Fruit fly (Drosophila melanogaster) whole organism, wandering third instar larva: ENCODE data around the gene CG4101.

ENCODE experiments used
- CG32264 ChIP-seq: fragments of 200-800 bp; sonication (Bioruptor generic); optimal IDR thresholded peaks from 2 replicates; lab custom pipeline; 2016; ENCODE audit warnings: missing biosample characterization, missing genetic modification characterization
- CG9705 ChIP-seq: fragments of 200-800 bp; sonication (Bioruptor generic); optimal IDR thresholded peaks from 2 replicates; lab custom pipeline; 2018; ENCODE audit warnings: missing biosample characterization, mild to moderate bottlenecking, missing genetic modification characterization
- Dif ChIP-seq: fragments of 200-275, 200-300 bp; sonication (Bioruptor generic); optimal IDR thresholded peaks from 2 replicates; lab custom pipeline; 2018; ENCODE audit warnings: missing biosample characterization, missing genetic modification characterization; ENCODE audit not compliant: partially characterized antibody
- GATAd ChIP-seq: sonication (Bioruptor generic); optimal IDR thresholded peaks from 2 replicates; lab custom pipeline; 2016; ENCODE audit warnings: missing biosample characterization, missing genetic modification characterization
- HLH106 ChIP-seq: fragments of 200-800 bp; optimal IDR thresholded peaks from 3 replicates; lab custom pipeline; 2019; ENCODE audit warnings: missing biosample characterization, mild to moderate bottlenecking, missing genetic modification characterization, moderate library complexity
- Hnf4 ChIP-seq: fragments of 200-800 bp; sonication (Bioruptor generic); optimal IDR thresholded peaks from 2 replicates; lab custom pipeline; 2016; ENCODE audit warnings: missing biosample characterization, mild to moderate bottlenecking, missing genetic modification characterization
- Hr78 ChIP-seq: fragments of >200 bp; optimal IDR thresholded peaks from 2 replicates; lab custom pipeline; 2017; ENCODE audit warnings: missing biosample characterization, missing genetic modification characterization
- Hr83 ChIP-seq: fragments of 200-300 bp; sonication (Bioruptor generic); optimal IDR thresholded peaks from 2 replicates; lab custom pipeline; 2016; ENCODE audit warnings: missing biosample characterization, mild to moderate bottlenecking, missing genetic modification characterization, moderate library complexity; ENCODE audit not compliant: poor library complexity, severe bottlenecking
- Myc ChIP-seq: fragments of >200 bp; optimal IDR thresholded peaks from 2 replicates; lab custom pipeline; 2017
- OdsH ChIP-seq: fragments of 200-800 bp; sonication (Bioruptor generic); optimal IDR thresholded peaks from 2 replicates; lab custom pipeline; 2016; ENCODE audit warnings: missing biosample characterization, mild to moderate bottlenecking, missing genetic modification characterization
- Rel ChIP-seq, 2 experiments: fragments of 200-800 bp; sonication (Bioruptor generic) in 1 of 2; optimal IDR thresholded peaks; 2 replicates in 1 of 2; 3 replicates in 1 of 2; lab custom pipeline; 2016 to 2019; ENCODE audit warnings: mild to moderate bottlenecking in 2 of 2, missing biosample characterization in 2 of 2, missing genetic modification characterization in 2 of 2, moderate library complexity in 1 of 2
- Sp1 ChIP-seq: fragments of 200-800 bp; sonication (Bioruptor generic); optimal IDR thresholded peaks from 3 replicates; lab custom pipeline; 2019; ENCODE audit warnings: missing biosample characterization, mild to moderate bottlenecking, missing genetic modification characterization, moderate library complexity
- Vsx2 ChIP-seq: fragments of 200-300, 225-300 bp; sonication (Bioruptor generic); optimal IDR thresholded peaks from 2 replicates; lab custom pipeline; 2018; ENCODE audit warnings: missing biosample characterization, missing genetic modification characterization; ENCODE audit not compliant: partially characterized antibody
- br ChIP-seq: fragments of 200-800 bp; sonication (Bioruptor generic); optimal IDR thresholded peaks from 2 replicates; lab custom pipeline; 2016; ENCODE audit warnings: missing biosample characterization, missing genetic modification characterization
- brk ChIP-seq: fragments of 200-800 bp; sonication (Bioruptor generic); optimal IDR thresholded peaks from 2 replicates; lab custom pipeline; 2016; ENCODE audit warnings: missing biosample characterization, mild to moderate bottlenecking, missing genetic modification characterization
- dmrt93B ChIP-seq: fragments of 200-800 bp; sonication (Bioruptor generic); optimal IDR thresholded peaks from 2 replicates; lab custom pipeline; 2018; ENCODE audit warnings: missing biosample characterization, mild to moderate bottlenecking, missing genetic modification characterization
- dsf ChIP-seq: sonication (Bioruptor generic); optimal IDR thresholded peaks from 2 replicates; lab custom pipeline; 2016; ENCODE audit warnings: missing biosample characterization, missing genetic modification characterization, borderline replicate concordance
- ey ChIP-seq: fragments of 200-800 bp; sonication (Bioruptor generic); optimal IDR thresholded peaks from 2 replicates; lab custom pipeline; 2016; ENCODE audit warnings: missing biosample characterization, missing genetic modification characterization
- foxo ChIP-seq, 2 experiments: fragments of 200-800 bp; sonication (Bioruptor generic); optimal IDR thresholded peaks; 2 replicates in 1 of 2; 3 replicates in 1 of 2; lab custom pipeline; 2016 to 2017; ENCODE audit warnings: missing biosample characterization in 2 of 2, missing genetic modification characterization in 2 of 2
- fru ChIP-seq: fragments of 200-800 bp; sonication (Bioruptor generic); optimal IDR thresholded peaks from 3 replicates; lab custom pipeline; 2016; ENCODE audit warnings: missing biosample characterization, mild to moderate bottlenecking, missing genetic modification characterization
- h ChIP-seq: fragments of 200-800 bp; sonication (Bioruptor generic); optimal IDR thresholded peaks from 3 replicates; lab custom pipeline; 2016; ENCODE audit warnings: missing biosample characterization, mild to moderate bottlenecking, missing genetic modification characterization
- pan ChIP-seq: fragments of >200 bp; optimal IDR thresholded peaks from 2 replicates; lab custom pipeline; 2017
- psq ChIP-seq: fragments of 200-800 bp; sonication (Bioruptor generic); optimal IDR thresholded peaks from 3 replicates; lab custom pipeline; 2017; ENCODE audit warnings: missing biosample characterization, mild to moderate bottlenecking, missing genetic modification characterization, moderate library complexity
- rgr ChIP-seq: fragments of 200-800 bp; sonication (Bioruptor generic); optimal IDR thresholded peaks from 3 replicates; lab custom pipeline; 2016; ENCODE audit warnings: missing biosample characterization, mild to moderate bottlenecking, missing genetic modification characterization
- sage ChIP-seq: fragments of 200-800 bp; sonication (Bioruptor generic); optimal IDR thresholded peaks from 2 replicates; lab custom pipeline; 2016; ENCODE audit warnings: missing biosample characterization, mild to moderate bottlenecking, missing genetic modification characterization
- sv ChIP-seq: fragments of 200-800 bp; sonication (Bioruptor generic); optimal IDR thresholded peaks from 3 replicates; lab custom pipeline; 2016; ENCODE audit warnings: missing biosample characterization, missing genetic modification characterization
- tai ChIP-seq: sonication (Bioruptor generic); optimal IDR thresholded peaks from 2 replicates; lab custom pipeline; 2016; ENCODE audit warnings: missing biosample characterization, missing genetic modification characterization
- woc ChIP-seq: sonication (Bioruptor generic); optimal IDR thresholded peaks from 2 replicates; lab custom pipeline; 2016; ENCODE audit warnings: missing biosample characterization, mild to moderate bottlenecking, missing genetic modification characterization

Gene CG4101

DNA sequence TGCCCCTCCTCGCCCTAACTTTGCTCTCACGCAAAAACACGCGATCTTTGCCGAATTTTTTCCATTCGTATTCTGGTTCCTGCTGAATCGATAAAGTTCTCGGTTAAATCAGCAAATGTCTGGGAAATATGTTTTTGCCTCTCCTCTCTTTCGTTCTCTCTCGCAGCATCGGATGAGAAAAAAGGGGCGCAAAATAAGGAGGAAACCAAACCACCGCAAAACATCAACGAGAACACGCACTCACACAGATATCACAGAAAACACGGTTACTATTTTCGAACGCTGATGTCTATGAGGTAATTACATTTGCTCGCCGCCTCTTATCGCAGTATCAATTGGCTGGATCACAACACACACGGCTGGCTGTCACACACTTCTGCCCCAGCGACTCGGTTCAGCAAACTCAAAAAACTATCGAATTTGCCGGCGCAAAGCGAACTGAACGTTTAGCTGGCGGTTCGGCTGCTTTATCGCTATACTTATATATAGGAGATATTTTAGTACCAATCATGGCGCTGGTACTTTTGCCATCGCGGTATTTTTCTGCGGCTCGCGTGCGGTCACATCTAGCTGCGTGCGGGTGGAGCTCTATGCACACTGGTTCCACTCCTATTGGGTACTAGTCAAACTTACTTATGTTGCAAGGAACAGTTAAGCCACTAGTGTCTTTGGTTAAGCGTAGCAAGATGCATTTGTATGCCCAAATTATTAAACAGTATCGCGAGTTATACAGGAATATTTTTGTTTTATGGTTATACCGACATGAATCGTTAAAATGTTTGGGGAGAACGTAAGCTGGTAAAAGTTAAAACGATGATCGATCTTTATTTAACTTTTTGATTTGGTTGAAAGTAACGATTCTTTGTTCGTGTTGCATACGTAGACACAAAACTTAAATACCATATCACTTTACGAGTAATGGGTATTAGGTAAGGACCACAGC lies 49.2 kb downstream of the CG4101 start, which contains the start of gene Baldspot:
Baldspot (minus strand) TSS at position 449 of the 943 bp plus-strand sequence.
- TF ChIP-seq dsf (GFP tag; lab: Kevin White, UChicago) (no peak), sv (peak; percentile 71), HLH106 (tag; lab: Kevin White, UChicago) (peak; percentile 73), CG32264 (GFP tag; lab: Kevin White, UChicago) (peak; percentile 57), Sp1 (GFP tag; lab: Kevin White, UChicago) (peak; percentile 42), fru (GFP tag; lab: Kevin White, UChicago) (peak; percentile 76), GATAd (GFP tag; lab: Kevin White, UChicago) (no peak), psq (GFP tag; lab: Kevin White, UChicago) (no peak), dmrt93B (GFP tag; lab: Kevin White, UChicago) (peak; percentile 58), Hr78 (GFP tag; lab: Kevin White, UChicago) (no peak), ey (GFP tag; lab: Kevin White, UChicago) (peak; percentile 30), Hnf4 (GFP tag; lab: Kevin White, UChicago) (peak; percentile 47), woc (GFP tag; lab: Kevin White, UChicago) (peak; percentile 95), Hr83 (peak; percentile 68), rgr (GFP tag; lab: Kevin White, UChicago) (peak; percentile 18), Myc (lab: Kevin White, UChicago) (no peak), br (GFP tag; lab: Kevin White, UChicago) (peak; percentile 62), h (GFP tag; lab: Kevin White, UChicago) (peak; percentile 78), Dif (GFP tag; lab: Kevin White, UChicago) (peak; percentile 42), CG9705 (GFP tag; lab: Kevin White, UChicago) (peak; percentile 55), brk (peak; percentile 39), Rel (GFP tag; optimal IDR thresholded peaks at IDR 0.05; lab: Kevin White, UChicago) (peak; percentile 46), Rel (tag; optimal IDR thresholded peaks at IDR 0.05; lab: Kevin White, UChicago) (peak; percentile 60), OdsH (GFP tag; lab: Kevin White, UChicago) (peak; percentile 25), sage (GFP tag; lab: Kevin White, UChicago) (peak; percentile 37), foxo (GFP tag; optimal IDR thresholded peaks at IDR 0.05; lab: Kevin White, UChicago) (peak in 1 of 2 experiments; percentile 87), tai (GFP tag; lab: Kevin White, UChicago) (no peak), pan (peak; percentile 32), Vsx2 (GFP tag; lab: Kevin White, UChicago) (peak; percentile 12)
